Fruit fly (Drosophila melanogaster) whole organism, embryonic: ENCODE results near the gene Acph-1.

Source experiments
- Aef1 ChIP-seq: fragments of 200-800 bp; sonication (Bioruptor generic); IDR thresholded peaks from 3 replicates; pipeline ENCODE4 v1.3.6; 2022; ENCODE audit warnings: missing biosample characterization, missing genetic modification characterization
- Atf6 ChIP-seq: fragments of 200-800 bp; sonication (Bioruptor generic); IDR thresholded peaks from 2 replicates; pipeline ENCODE4 v1.3.6; 2022; ENCODE audit warnings: missing biosample characterization, missing genetic modification characterization
- CG11504 ChIP-seq: fragments of 200-800 bp; sonication (Bioruptor generic); optimal IDR thresholded peaks from 3 replicates; lab custom pipeline; 2019; ENCODE audit warnings: missing biosample characterization, mild to moderate bottlenecking, missing genetic modification characterization, moderate library complexity
- CG12219 ChIP-seq: fragments of 200-800 bp; sonication (Bioruptor generic); optimal IDR thresholded peaks from 3 replicates; lab custom pipeline; 2018; ENCODE audit warnings: missing biosample characterization, mild to moderate bottlenecking, missing genetic modification characterization
- CG13296 ChIP-seq: fragments of 200-800 bp; sonication (Bioruptor generic); optimal IDR thresholded peaks from 3 replicates; lab custom pipeline; 2018; ENCODE audit warnings: missing biosample characterization, mild to moderate bottlenecking, missing genetic modification characterization
- CG13775 ChIP-seq: fragments of 200-800 bp; sonication (Bioruptor generic); optimal IDR thresholded peaks from 3 replicates; lab custom pipeline; 2017; ENCODE audit warnings: missing biosample characterization, mild to moderate bottlenecking, missing genetic modification characterization
- CG14667 ChIP-seq: fragments of 200-800 bp; sonication (Bioruptor generic); IDR thresholded peaks from 2 replicates; pipeline ENCODE4 v1.3.6; 2022; ENCODE audit warnings: missing biosample characterization, missing genetic modification characterization
- CG1529 ChIP-seq: fragments of 200-800 bp; sonication (Bioruptor generic); optimal IDR thresholded peaks from 3 replicates; lab custom pipeline; 2018; ENCODE audit warnings: missing biosample characterization, missing genetic modification characterization
- CG15514 ChIP-seq: fragments of 200-800 bp; sonication (Bioruptor generic); optimal IDR thresholded peaks from 3 replicates; lab custom pipeline; 2017; ENCODE audit warnings: missing biosample characterization, missing genetic modification characterization, mild to moderate bottlenecking, moderate library complexity, missing genetic modification reagents
- CG16779 ChIP-seq: fragments of 200-800 bp; sonication (Bioruptor generic); IDR thresholded peaks from 2 replicates; pipeline ENCODE4 v1.3.6; 2022; ENCODE audit warnings: missing biosample characterization, missing genetic modification characterization
- CG17328 ChIP-seq: fragments of 200-800 bp; sonication (Bioruptor generic); IDR thresholded peaks from 2 replicates; pipeline ENCODE4 v1.3.6; 2022; ENCODE audit warnings: missing biosample characterization, missing genetic modification characterization
- CG18599 ChIP-seq: fragments of 200-800 bp; sonication (Bioruptor generic); optimal IDR thresholded peaks from 3 replicates; lab custom pipeline; 2017; ENCODE audit warnings: missing biosample characterization, missing genetic modification characterization, mild to moderate bottlenecking, moderate library complexity, missing genetic modification reagents
- CG18619 ChIP-seq: fragments of 200-800 bp; sonication (Bioruptor generic); optimal IDR thresholded peaks from 3 replicates; lab custom pipeline; 2017; ENCODE audit warnings: missing biosample characterization, mild to moderate bottlenecking, missing genetic modification characterization
- CG2199 ChIP-seq: fragments of 200-800 bp; sonication (Bioruptor generic); IDR thresholded peaks from 3 replicates; pipeline ENCODE4 v1.3.6; 2022; ENCODE audit warnings: missing biosample characterization, missing genetic modification characterization
- CG2712 ChIP-seq: fragments of 200-800 bp; optimal IDR thresholded peaks from 3 replicates; lab custom pipeline; 2019; ENCODE audit warnings: missing biosample characterization, mild to moderate bottlenecking, missing genetic modification characterization, moderate library complexity
- CG2889 ChIP-seq: fragments of 200-800 bp; sonication (Bioruptor generic); IDR thresholded peaks from 3 replicates; pipeline ENCODE4 v1.3.6; 2022; ENCODE audit warnings: missing biosample characterization, missing genetic modification characterization
- CG3065 ChIP-seq: fragments of 200-800 bp; sonication (Bioruptor generic); optimal IDR thresholded peaks from 2 replicates; lab custom pipeline; 2016; ENCODE audit warnings: missing biosample characterization, missing genetic modification characterization
- CG3407 ChIP-seq: fragments of 200-800 bp; sonication (Bioruptor generic); optimal IDR thresholded peaks from 2 replicates; lab custom pipeline; 2018; ENCODE audit warnings: missing biosample characterization, mild to moderate bottlenecking, missing genetic modification characterization
- CG4360 ChIP-seq: fragments of 200-800 bp; sonication (Bioruptor generic); IDR thresholded peaks from 2 replicates; pipeline ENCODE4 v1.3.6; 2022; ENCODE audit warnings: missing biosample characterization, missing genetic modification characterization
- CG4820 ChIP-seq: fragments of 200-800 bp; sonication (Bioruptor generic); optimal IDR thresholded peaks from 3 replicates; lab custom pipeline; 2016; ENCODE audit warnings: missing biosample characterization, missing genetic modification characterization
- CG6272 ChIP-seq: fragments of 200-800 bp; sonication (Bioruptor generic); IDR thresholded peaks from 2 replicates; pipeline ENCODE4 v1.3.6; 2022; ENCODE audit warnings: missing biosample characterization, missing genetic modification characterization
- CG7786 ChIP-seq: fragments of 200-800 bp; sonication (Bioruptor generic); optimal IDR thresholded peaks from 2 replicates; lab custom pipeline; 2016; ENCODE audit warnings: missing biosample characterization, missing genetic modification characterization
- CG8924 ChIP-seq: fragments of 200-800 bp; optimal IDR thresholded peaks from 3 replicates; lab custom pipeline; 2019; ENCODE audit warnings: missing biosample characterization, mild to moderate bottlenecking, missing genetic modification characterization, moderate library complexity
- CG9876 ChIP-seq: fragments of 200-800 bp; sonication (Bioruptor generic); optimal IDR thresholded peaks from 2 replicates; lab custom pipeline; 2016; ENCODE audit warnings: missing biosample characterization, missing genetic modification characterization
- Dip3 ChIP-seq: fragments of 200-800 bp; sonication (Bioruptor generic); optimal IDR thresholded peaks from 3 replicates; lab custom pipeline; 2016; ENCODE audit warnings: missing biosample characterization, missing genetic modification characterization
- ERR ChIP-seq: fragments of 200-800 bp; sonication (Bioruptor generic); optimal IDR thresholded peaks from 2 replicates; lab custom pipeline; 2016; ENCODE audit warnings: missing biosample characterization, missing genetic modification characterization
- Ets65A ChIP-seq: fragments of 200-800 bp; sonication (Bioruptor generic); peaks from one replicate; lab custom pipeline; 2016; ENCODE audit warnings: missing biosample characterization, missing genetic modification characterization
- Ets97D ChIP-seq: fragments of 200-800 bp; sonication (Bioruptor generic); optimal IDR thresholded peaks from 3 replicates; lab custom pipeline; 2016; ENCODE audit warnings: missing biosample characterization, missing genetic modification characterization
- HLH4C ChIP-seq: fragments of 200-800 bp; sonication (Bioruptor generic); IDR thresholded peaks from 3 replicates; pipeline ENCODE4 v1.3.6; 2022; ENCODE audit warnings: missing biosample characterization, missing genetic modification characterization; ENCODE audit not compliant: partially characterized antibody
- Hey ChIP-seq: fragments of 200-800 bp; sonication (Bioruptor generic); optimal IDR thresholded peaks from 3 replicates; lab custom pipeline; 2018; ENCODE audit warnings: missing biosample characterization, mild to moderate bottlenecking, missing genetic modification characterization
- Hmx ChIP-seq: fragments of 200-800 bp; sonication (Bioruptor generic); optimal IDR thresholded peaks from 2 replicates; lab custom pipeline; 2016; ENCODE audit warnings: missing biosample characterization, missing genetic modification characterization
- Lhr ChIP-seq: fragments of 200-800 bp; sonication (Bioruptor generic); optimal IDR thresholded peaks from 3 replicates; lab custom pipeline; 2017; ENCODE audit warnings: mild to moderate bottlenecking, missing biosample characterization, missing genetic modification reagents, missing genetic modification characterization
- Med ChIP-seq: fragments of 200-800 bp; sonication (Bioruptor generic); peaks from one replicate; lab custom pipeline; 2016; ENCODE audit warnings: missing biosample characterization, missing genetic modification characterization, mild to moderate bottlenecking, inconsistent platforms, moderate library complexity
- Nf-YC ChIP-seq: fragments of 200-800 bp; optimal IDR thresholded peaks from 3 replicates; lab custom pipeline; 2019; ENCODE audit warnings: missing biosample characterization, mild to moderate bottlenecking, missing genetic modification characterization, moderate library complexity
- Oli ChIP-seq: fragments of 200-800 bp; sonication (Bioruptor generic); optimal IDR thresholded peaks from 2 replicates; lab custom pipeline; 2018; ENCODE audit warnings: missing biosample characterization, mild to moderate bottlenecking, missing genetic modification characterization, moderate library complexity
- Rfx ChIP-seq: fragments of 200-800 bp; sonication (Bioruptor generic); IDR thresholded peaks from 2 replicates; pipeline ENCODE4 v1.3.6; 2022; ENCODE audit warnings: missing biosample characterization, missing genetic modification characterization
- Sry-β ChIP-seq: fragments of 200-800 bp; sonication (Bioruptor generic); optimal IDR thresholded peaks from 2 replicates; lab custom pipeline; 2018; ENCODE audit warnings: missing biosample characterization, mild to moderate bottlenecking, missing genetic modification characterization, moderate library complexity
- Xrp1 ChIP-seq: fragments of 200-800 bp; sonication (Bioruptor generic); IDR thresholded peaks from 2 replicates; pipeline ENCODE4 v1.3.6; 2022; ENCODE audit warnings: missing biosample characterization, missing genetic modification characterization
- YL-1 ChIP-seq: fragments of 200-800 bp; sonication (Bioruptor generic); optimal IDR thresholded peaks from 3 replicates; lab custom pipeline; 2017; ENCODE audit warnings: missing biosample characterization, mild to moderate bottlenecking, missing genetic modification characterization
- ab ChIP-seq: fragments of 200-800 bp; sonication (Bioruptor generic); optimal IDR thresholded peaks from 2 replicates; lab custom pipeline; 2016; ENCODE audit warnings: missing biosample characterization, missing genetic modification characterization
- aop ChIP-seq: fragments of 200-800 bp; sonication (Bioruptor generic); IDR thresholded peaks from 2 replicates; pipeline ENCODE4 v1.3.6; 2022; ENCODE audit warnings: missing biosample characterization, missing genetic modification characterization
- ash1 ChIP-seq: fragments of 200-800 bp; sonication (Bioruptor generic); optimal IDR thresholded peaks from 2 replicates; lab custom pipeline; 2018; ENCODE audit warnings: missing biosample characterization, mild to moderate bottlenecking, missing genetic modification characterization
- bowl ChIP-seq: fragments of 200-800 bp; sonication (Bioruptor generic); IDR thresholded peaks from 2 replicates; pipeline ENCODE4 v1.3.6; 2022; ENCODE audit warnings: missing biosample characterization, missing genetic modification characterization
- bsh ChIP-seq, 2 experiments: fragments of 200-800 bp; sonication (Bioruptor generic); optimal IDR thresholded peaks; 2 replicates each; lab custom pipeline; 2017 to 2018; ENCODE audit warnings: mild to moderate bottlenecking in 2 of 2, missing biosample characterization in 2 of 2, missing genetic modification characterization in 2 of 2, moderate library complexity in 1 of 2
- ci ChIP-seq: fragments of 200-800 bp; sonication (Bioruptor generic); IDR thresholded peaks from 3 replicates; pipeline ENCODE4 v1.3.6; 2022; ENCODE audit warnings: missing biosample characterization, missing genetic modification characterization
- dmrt99B ChIP-seq: fragments of 200-800 bp; sonication (Bioruptor generic); optimal IDR thresholded peaks from 2 replicates; lab custom pipeline; 2018; ENCODE audit warnings: missing biosample characterization, mild to moderate bottlenecking, missing genetic modification characterization, moderate library complexity
- gsb-n ChIP-seq: fragments of 200-800 bp; sonication (Bioruptor generic); optimal IDR thresholded peaks from 3 replicates; lab custom pipeline; 2018; ENCODE audit warnings: missing biosample characterization, mild to moderate bottlenecking, missing genetic modification characterization
- gt ChIP-seq: fragments of 200-800 bp; sonication (Bioruptor generic); IDR thresholded peaks from 2 replicates; pipeline ENCODE4 v1.3.6; 2022; ENCODE audit warnings: missing biosample characterization, missing genetic modification characterization
- mirr ChIP-seq: fragments of 200-800 bp; sonication (Bioruptor generic); optimal IDR thresholded peaks from 3 replicates; lab custom pipeline; 2018; ENCODE audit warnings: missing biosample characterization, mild to moderate bottlenecking, missing genetic modification characterization
- pum ChIP-seq: fragments of 200-800 bp; sonication (Bioruptor generic); optimal IDR thresholded peaks from 2 replicates; lab custom pipeline; 2016; ENCODE audit warnings: missing biosample characterization, missing genetic modification characterization
- seq ChIP-seq: fragments of 200-800 bp; sonication (Bioruptor generic); IDR thresholded peaks from 2 replicates; pipeline ENCODE4 v1.3.6; 2022; ENCODE audit warnings: missing biosample characterization, missing genetic modification characterization
- tap ChIP-seq: fragments of 200-800 bp; optimal IDR thresholded peaks from 3 replicates; lab custom pipeline; 2019; ENCODE audit warnings: missing biosample characterization, mild to moderate bottlenecking, missing genetic modification characterization, moderate library complexity
- zen ChIP-seq: fragments of 200-800 bp; sonication (Bioruptor generic); optimal IDR thresholded peaks from 3 replicates; lab custom pipeline; 2018; ENCODE audit warnings: missing biosample characterization, mild to moderate bottlenecking, missing genetic modification characterization, moderate library complexity

Acph-1 gene

DNA sequence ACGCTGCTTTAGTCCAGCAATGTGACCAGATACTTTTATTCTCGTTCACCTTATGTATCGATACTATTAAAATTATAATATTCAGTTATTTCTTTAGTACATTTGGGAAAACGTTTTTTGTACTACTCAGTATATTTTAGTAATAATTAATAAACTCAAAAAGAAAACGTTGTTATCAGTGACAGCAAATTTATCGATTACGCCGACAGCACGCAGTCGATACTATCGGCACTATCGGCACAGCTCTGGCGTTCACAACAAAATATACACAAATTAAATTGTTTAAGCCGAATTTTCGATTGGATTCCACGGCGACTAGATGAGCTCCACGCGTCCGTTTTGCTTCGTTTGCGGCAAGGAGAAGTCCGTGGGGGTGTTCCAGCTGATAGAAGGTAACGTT lies 46.3 kb upstream of the Acph-1 start, which contains the start of the genes janA, Sry-alpha and Sry-beta (continued):
- TF ChIP-seq Med (GFP tag; lab: Kevin White, UChicago) (peak; percentile 86), Atf6 (GFP tag; lab: Robert Waterston, UW) (no peak), CG3407 (no peak), CG12219 (GFP tag; lab: Kevin White, UChicago) (no peak), CG15514 (GFP tag; lab: Kevin White, UChicago) (peak; percentile 94), aop (GFP tag; lab: Robert Waterston, UW) (no peak), ab (no peak), CG13775 (GFP tag; lab: Kevin White, UChicago) (peak; percentile 30), CG17328 (GFP tag; lab: Robert Waterston, UW) (no peak), CG3065 (GFP tag; lab: Kevin White, UChicago) (no peak), seq (GFP tag; lab: Robert Waterston, UW) (no peak), bowl (GFP tag; lab: Robert Waterston, UW) (no peak), HLH4C (GFP tag; lab: Robert Waterston, UW) (peak; percentile 99), Lhr (peak; percentile 24), Dip3 (GFP tag; lab: Kevin White, UChicago) (no peak), Rfx (GFP tag; lab: Robert Waterston, UW) (peak; percentile 44), CG2712 (tag; lab: Kevin White, UChicago) (peak; percentile 54), Aef1 (no peak), mirr (GFP tag; lab: Kevin White, UChicago) (no peak), dmrt99B (tag; lab: Kevin White, UChicago) (no peak), CG2889 (GFP tag; lab: Robert Waterston, UW) (no peak), CG18599 (no peak), Oli (tag; lab: Kevin White, UChicago) (no peak), Nf-YC (tag; lab: Kevin White, UChicago) (peak; percentile 17), CG4820 (no peak), CG14667 (GFP tag; lab: Robert Waterston, UW) (no peak), CG18619 (GFP tag; lab: Kevin White, UChicago) (no peak), Hey (tag; lab: Kevin White, UChicago) (no peak), pum (GFP tag; lab: Kevin White, UChicago) (no peak), CG1529 (GFP tag; lab: Kevin White, UChicago) (no peak), CG6272 (GFP tag; lab: Robert Waterston, UW) (peak; percentile 29; the same call in 1 of the 2 replicates), Ets65A (peak; percentile 40), Sry-β (GFP tag; lab: Kevin White, UChicago) (peak; percentile 54), Xrp1 (GFP tag; lab: Robert Waterston, UW) (no peak), CG2199 (no peak), CG9876 (GFP tag; lab: Kevin White, UChicago) (no peak), CG11504 (tag; lab: Kevin White, UChicago) (no peak), ERR (GFP tag; lab: Kevin White, UChicago) (no peak), tap (tag; lab: Kevin White, UChicago) (no peak), CG4360 (GFP tag; lab: Robert Waterston, UW) (no peak; the same call in 1 of the 2 replicates), gsb-n (tag; lab: Kevin White, UChicago) (no peak), CG13296 (GFP tag; lab: Kevin White, UChicago) (no peak), bsh (GFP tag; optimal IDR thresholded peaks at IDR 0.05; lab: Kevin White, UChicago) (no peak), ci (GFP tag; lab: Robert Waterston, UW) (no peak), CG16779 (GFP tag; lab: Robert Waterston, UW) (no peak), gt (GFP tag; lab: Robert Waterston, UW) (no peak), zen (tag; lab: Kevin White, UChicago) (peak; percentile 35), Hmx (GFP tag; lab: Kevin White, UChicago) (no peak), CG7786 (GFP tag; lab: Kevin White, UChicago) (no peak), ash1 (GFP tag; lab: Kevin White, UChicago) (no peak), CG8924 (peak; percentile 64), Ets97D (peak; percentile 44), YL-1 (peak; percentile 86)
